Worm (Caenorhabditis elegans) whole organism, L2 larva: ENCODE data around the gene far-1.

Source experiments
- aly-2 ChIP-seq: fragments of 150-350 bp; optimal IDR thresholded peaks from 2 replicates; lab custom pipeline; 2014; ENCODE audit warnings: missing biosample characterization, missing genetic modification characterization
- lsy-2 ChIP-seq, 2 experiments: fragments of 150-350 bp in 1 of 2; sonication (generic microtip) in 1 of 2; optimal IDR thresholded peaks; 2 replicates each; lab custom pipeline; 2014 to 2017; ENCODE audit warnings: missing biosample characterization in 2 of 2, missing genetic modification characterization in 2 of 2
- nhr-6 ChIP-seq: fragments of 150-350 bp; optimal IDR thresholded peaks from 2 replicates; lab custom pipeline; 2014; ENCODE audit warnings: missing biosample characterization, missing genetic modification characterization
- unc-55 ChIP-seq: fragments of 150-350 bp; sonication (generic microtip); optimal IDR thresholded peaks from 3 replicates; lab custom pipeline; 2014; ENCODE audit warnings: missing biosample characterization, missing genetic modification reagents, missing genetic modification characterization

DNA sequence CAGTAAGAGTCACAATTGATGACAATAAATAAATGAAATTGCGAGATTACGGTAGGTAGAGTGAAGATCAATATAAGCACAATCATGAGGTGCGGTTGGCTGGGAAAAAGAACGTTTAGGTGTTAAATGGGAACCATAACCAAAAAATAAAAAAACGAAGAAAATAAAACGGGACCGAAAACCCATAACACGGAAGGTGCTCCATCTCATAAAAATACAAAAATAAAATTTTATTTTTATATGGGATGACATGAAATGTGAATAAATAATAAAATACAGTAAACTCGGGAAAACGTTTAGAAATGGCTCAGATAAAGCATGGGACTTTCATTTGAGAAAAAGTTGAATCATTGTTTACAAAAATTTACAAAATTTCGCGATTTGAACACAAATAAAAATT, 5.4 kb downstream of the far-1 start, which contains the start of gene F02A9.7:
- TF ChIP-seq lsy-2 (tag; optimal IDR thresholded peaks at IDR 0.05; lab: Kevin White, UChicago) (no peak), unc-55 (GFP tag; lab: Kevin White, UChicago) (no peak), aly-2 (no peak), nhr-6 (tag; lab: Kevin White, UChicago) (no peak)
